Worm (Caenorhabditis elegans) whole organism, late embryonic: ENCODE measurements around the gene T05H10.1.
A peak's percentile ranks its signal among the peaks of the same experiment; 100 is the strongest.

Experiments used
- C08G9.2 ChIP-seq: sonication (generic microtip); optimal IDR thresholded peaks from 2 replicates; lab custom pipeline; 2016; ENCODE audit warnings: mild to moderate bottlenecking, missing genetic modification characterization, moderate library complexity, missing compliant biosample characterization
- K09A11.1 ChIP-seq: sonication (generic microtip); optimal IDR thresholded peaks from 2 replicates; lab custom pipeline; 2017; ENCODE audit warnings: antibody characterized with exemption, mild to moderate bottlenecking, missing genetic modification characterization, missing compliant biosample characterization; ENCODE audit not compliant: insufficient read depth
- Y22D7AL.16 ChIP-seq: sonication (generic microtip); optimal IDR thresholded peaks from 2 replicates; lab custom pipeline; 2016; ENCODE audit warnings: missing genetic modification characterization, missing compliant biosample characterization
- ceh-18 ChIP-seq: sonication (generic microtip); optimal IDR thresholded peaks from 2 replicates; lab custom pipeline; 2016; ENCODE audit warnings: missing genetic modification characterization, missing compliant biosample characterization
- ceh-19 ChIP-seq: fragments of 200-800 bp; sonication (Bioruptor generic); optimal IDR thresholded peaks from 2 replicates; lab custom pipeline; 2018; ENCODE audit warnings: mild to moderate bottlenecking, missing genetic modification characterization, missing compliant biosample characterization
- ceh-22 ChIP-seq: sonication (generic microtip); optimal IDR thresholded peaks from 2 replicates; lab custom pipeline; 2017; ENCODE audit warnings: missing biosample characterization, missing genetic modification characterization
- ceh-31 ChIP-seq: sonication (generic microtip); optimal IDR thresholded peaks from 2 replicates; lab custom pipeline; 2016; ENCODE audit warnings: missing genetic modification characterization, missing compliant biosample characterization
- ceh-34 ChIP-seq: sonication (generic microtip); optimal IDR thresholded peaks from 2 replicates; lab custom pipeline; 2016; ENCODE audit warnings: mild to moderate bottlenecking, missing genetic modification characterization, missing compliant biosample characterization
- ceh-48 ChIP-seq: sonication (generic microtip); optimal IDR thresholded peaks from 2 replicates; lab custom pipeline; 2016; ENCODE audit warnings: missing genetic modification characterization, inconsistent platforms, missing compliant biosample characterization
- ceh-6 ChIP-seq: fragments of 200-800 bp; sonication (Bioruptor generic); optimal IDR thresholded peaks from 2 replicates; lab custom pipeline; 2018; ENCODE audit warnings: mild to moderate bottlenecking, missing genetic modification characterization, missing compliant biosample characterization
- dmd-4 ChIP-seq: sonication (generic microtip); optimal IDR thresholded peaks from 2 replicates; lab custom pipeline; 2016; ENCODE audit warnings: borderline replicate concordance, missing genetic modification characterization, missing compliant biosample characterization
- dve-1 ChIP-seq: sonication (generic microtip); optimal IDR thresholded peaks from 2 replicates; lab custom pipeline; 2017; ENCODE audit warnings: antibody characterized with exemption, mild to moderate bottlenecking, missing genetic modification characterization, missing compliant biosample characterization
- elt-2 ChIP-seq: sonication (generic microtip); optimal IDR thresholded peaks from 2 replicates; lab custom pipeline; 2016; ENCODE audit warnings: missing genetic modification reagents, missing genetic modification characterization, missing compliant biosample characterization
- ets-4 ChIP-seq: sonication (generic microtip); optimal IDR thresholded peaks from 2 replicates; lab custom pipeline; 2016; ENCODE audit warnings: missing genetic modification characterization, missing compliant biosample characterization
- gmeb-2 ChIP-seq: sonication (generic microtip); optimal IDR thresholded peaks from 2 replicates; lab custom pipeline; 2016; ENCODE audit warnings: missing genetic modification characterization, inconsistent platforms, missing compliant biosample characterization
- hlh-30 ChIP-seq: sonication (generic microtip); optimal IDR thresholded peaks from 2 replicates; lab custom pipeline; 2017; ENCODE audit warnings: antibody characterized with exemption, missing genetic modification characterization, missing compliant biosample characterization; ENCODE audit not compliant: insufficient read depth
- hlh-8 ChIP-seq: sonication (generic microtip); optimal IDR thresholded peaks from 2 replicates; lab custom pipeline; 2016; ENCODE audit warnings: missing genotype, missing genetic modification characterization, missing compliant biosample characterization
- lim-6 ChIP-seq: sonication (generic microtip); optimal IDR thresholded peaks from 2 replicates; lab custom pipeline; 2016; ENCODE audit warnings: missing genetic modification characterization, missing compliant biosample characterization
- lin-11 ChIP-seq: fragments of 200-800 bp; sonication (Bioruptor generic); optimal IDR thresholded peaks from 2 replicates; lab custom pipeline; 2018; ENCODE audit warnings: mild to moderate bottlenecking, missing genetic modification characterization, missing compliant biosample characterization
- nfya-1 ChIP-seq: sonication (generic microtip); optimal IDR thresholded peaks from 2 replicates; lab custom pipeline; 2017; ENCODE audit warnings: missing genetic modification characterization, mild to moderate bottlenecking, missing compliant biosample characterization, antibody characterized with exemption, moderate library complexity
- nhr-232 ChIP-seq: sonication (generic microtip); optimal IDR thresholded peaks from 2 replicates; lab custom pipeline; 2016; ENCODE audit warnings: missing genetic modification characterization, missing compliant biosample characterization
- odd-2 ChIP-seq: sonication (generic microtip); optimal IDR thresholded peaks from 2 replicates; lab custom pipeline; 2017; ENCODE audit warnings: antibody characterized with exemption, mild to moderate bottlenecking, missing genetic modification characterization, missing compliant biosample characterization
- pha-4 ChIP-seq: fragments of 150-350 bp; optimal IDR thresholded peaks from 2 replicates; lab custom pipeline; 2018; ENCODE audit warnings: missing biosample characterization, missing genetic modification reagents, missing genetic modification characterization
- ref-2 ChIP-seq: sonication (generic microtip); optimal IDR thresholded peaks from 2 replicates; lab custom pipeline; 2016; ENCODE audit warnings: missing genetic modification characterization, missing compliant biosample characterization
- rnt-1 ChIP-seq: sonication (generic microtip); optimal IDR thresholded peaks from 2 replicates; lab custom pipeline; 2016; ENCODE audit warnings: missing genetic modification characterization, missing compliant biosample characterization
- sox-4 ChIP-seq: sonication (generic microtip); optimal IDR thresholded peaks from 2 replicates; lab custom pipeline; 2017; ENCODE audit warnings: mild to moderate bottlenecking, missing genetic modification characterization, inconsistent platforms, missing compliant biosample characterization
- syd-9 ChIP-seq: sonication (generic microtip); optimal IDR thresholded peaks from 2 replicates; lab custom pipeline; 2016; ENCODE audit warnings: mild to moderate bottlenecking, missing genetic modification characterization, moderate library complexity, missing compliant biosample characterization
- tbx-2 ChIP-seq: sonication (generic microtip); optimal IDR thresholded peaks from 2 replicates; lab custom pipeline; 2016; ENCODE audit warnings: missing genetic modification characterization, missing compliant biosample characterization
- tbx-7 ChIP-seq: sonication (generic microtip); optimal IDR thresholded peaks from 2 replicates; lab custom pipeline; 2016; ENCODE audit warnings: missing genotype, missing genetic modification characterization, missing compliant biosample characterization
- ttx-3 ChIP-seq: sonication (generic microtip); optimal IDR thresholded peaks from 2 replicates; lab custom pipeline; 2016; ENCODE audit warnings: missing genetic modification reagents, missing genetic modification characterization, missing compliant biosample characterization
- unc-42 ChIP-seq: sonication (generic microtip); optimal IDR thresholded peaks from 2 replicates; lab custom pipeline; 2016; ENCODE audit warnings: missing genotype, missing genetic modification characterization, missing compliant biosample characterization
- unc-55 ChIP-seq: sonication (generic microtip); optimal IDR thresholded peaks from 2 replicates; lab custom pipeline; 2017; ENCODE audit warnings: missing biosample characterization, missing genetic modification reagents, missing genetic modification characterization

The T05H10.1 gene

DNA sequence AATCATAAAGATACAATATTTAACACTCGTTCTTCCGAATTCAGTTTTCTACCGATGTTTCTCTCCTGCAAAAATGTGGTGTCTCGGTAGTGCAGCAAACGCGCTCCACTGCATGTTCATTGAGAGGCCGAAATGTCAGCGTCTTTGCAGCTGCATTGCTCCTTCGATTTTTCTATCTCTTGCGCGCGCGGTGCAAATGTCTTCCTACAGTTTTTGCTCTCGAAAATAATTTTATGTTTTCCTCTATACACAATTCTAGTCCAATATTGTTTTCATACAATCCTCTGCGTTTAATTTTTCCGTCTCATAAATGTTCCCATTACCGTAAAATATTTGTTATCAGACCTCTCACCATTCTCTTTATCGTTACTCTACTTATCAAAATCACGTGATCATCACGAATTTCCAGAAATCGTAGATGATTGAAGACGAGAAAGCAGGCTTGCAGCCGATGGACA is 20.0 kb downstream of the T05H10.1 start, which contains the start of gene ufd-2 (continued):
- TF ChIP-seq ref-2 (tag; lab: Kevin White, UChicago) (peak; percentile 82), tbx-7 (tag; lab: Kevin White, UChicago) (peak; percentile 51)
- TF ChIP-seq, all 69 proteins: peak for 27

DNA sequence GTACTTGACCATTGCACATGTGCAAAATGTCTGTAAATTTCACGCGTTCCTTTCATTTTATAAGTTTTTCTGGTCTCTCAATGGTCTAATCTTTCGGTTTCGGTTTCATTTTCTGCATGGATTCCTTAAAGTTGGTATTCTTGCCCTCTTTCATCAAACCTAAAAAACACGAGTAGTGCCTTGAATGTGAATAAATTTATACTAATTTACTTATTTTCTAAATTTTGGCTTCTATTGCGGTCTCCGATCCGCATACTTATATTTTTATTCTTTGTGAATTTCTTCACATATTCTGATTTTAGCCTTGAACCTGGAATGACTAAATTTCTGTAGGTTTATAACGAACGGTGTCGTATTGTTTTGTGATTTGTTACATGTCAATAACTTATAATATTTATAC is 23.6 kb downstream of the T05H10.1 start, which contains the start of gene pdha-1:
TSS of gene pdha-1 (plus strand) at position 301 of the 400 bp plus-strand sequence.
- TF ChIP-seq nhr-232 (tag; lab: Kevin White, UChicago): no peak
- TF ChIP-seq C08G9.2: no peak
- TF ChIP-seq rnt-1: no peak
- TF ChIP-seq pha-4: no peak
- TF ChIP-seq elt-2 (tag; lab: Kevin White, UChicago): no peak
- no peak for TF ChIP-seq sox-4 (tag; lab: Kevin White, UChicago)
- no peak for TF ChIP-seq dve-1
- TF ChIP-seq odd-2 (tag; lab: Kevin White, UChicago): no peak
- no peak for TF ChIP-seq ref-2 (tag; lab: Kevin White, UChicago)
- TF ChIP-seq gmeb-2 (tag; lab: Kevin White, UChicago): no peak
- TF ChIP-seq ceh-48 (tag; lab: Kevin White, UChicago): no peak
- no peak for TF ChIP-seq unc-42 (tag; lab: Kevin White, UChicago)

DNA sequence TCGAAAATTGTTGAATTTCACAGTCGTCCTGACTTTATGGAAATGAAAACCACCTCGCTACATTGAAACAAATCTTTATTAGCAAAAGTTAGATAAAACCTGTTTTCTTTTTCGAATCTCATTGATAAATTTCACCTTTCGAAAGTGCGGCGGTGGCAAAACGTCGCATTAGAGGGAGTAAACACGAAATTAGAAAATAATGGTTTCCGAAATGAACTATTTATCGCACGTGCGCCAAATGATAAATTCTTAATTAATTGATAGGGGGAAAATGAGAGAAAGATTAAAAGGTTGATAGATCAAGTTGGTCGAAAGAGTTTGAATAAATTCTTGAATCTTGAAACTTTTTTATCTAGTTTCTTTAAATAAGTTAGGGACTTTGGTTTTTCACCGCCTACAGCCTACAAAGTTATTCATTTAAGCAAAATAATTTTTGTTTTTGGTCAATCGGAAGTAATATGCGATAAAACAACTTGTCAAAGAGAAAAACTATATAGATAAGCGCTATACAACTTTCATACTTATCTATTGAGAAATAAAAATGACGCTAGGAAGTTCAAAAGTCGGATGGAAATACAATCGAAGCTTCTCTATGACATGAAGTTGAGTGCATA is 28.7 kb downstream of the T05H10.1 start:
- TF ChIP-seq lim-6 (no peak), nhr-232 (tag; lab: Kevin White, UChicago) (no peak), ttx-3 (tag; lab: Kevin White, UChicago) (no peak), K09A11.1 (tag; lab: Kevin White, UChicago) (no peak), ceh-31 (tag; lab: Kevin White, UChicago) (no peak), Y22D7AL.16 (tag; lab: Kevin White, UChicago) (no peak), dmd-4 (tag; lab: Kevin White, UChicago) (no peak), elt-2 (tag; lab: Kevin White, UChicago) (peak; percentile 29)

DNA sequence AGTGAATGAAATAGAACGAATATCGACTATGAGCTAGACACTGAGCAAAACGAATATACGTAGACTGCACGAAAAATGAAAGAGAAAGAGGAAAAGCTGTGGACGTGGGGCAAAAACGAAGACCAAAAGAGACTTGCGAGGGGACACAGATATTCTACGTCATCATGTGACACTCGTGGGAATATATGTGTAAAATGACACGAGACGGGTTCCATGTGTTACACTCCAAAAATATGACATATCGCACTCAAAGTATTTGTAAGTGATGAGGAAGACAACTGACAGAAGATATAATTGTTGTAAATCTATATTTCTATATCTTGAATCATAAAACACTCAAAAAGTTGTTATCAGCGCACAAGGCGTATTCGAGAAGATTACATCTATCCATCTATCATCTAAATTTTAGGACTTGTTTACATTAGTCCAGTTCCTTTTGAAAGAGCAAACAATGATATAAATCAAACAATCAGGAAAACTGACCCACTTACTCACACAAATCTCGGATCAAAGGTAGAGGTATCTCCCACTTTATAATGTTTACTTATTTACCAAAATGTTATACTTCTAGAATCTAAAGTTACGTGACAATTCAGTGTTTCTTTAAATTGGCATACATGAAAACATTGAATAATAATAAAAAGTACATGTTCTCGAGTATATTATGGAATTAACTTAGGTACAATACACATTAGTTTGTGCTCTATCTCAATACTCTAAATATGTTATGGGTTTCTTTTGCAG is 29.6 kb downstream of the T05H10.1 start:
- TF ChIP-seq sox-4 (tag; lab: Kevin White, UChicago) (no peak), ceh-19 (GFP tag; lab: Kevin White, UChicago) (peak; percentile 40), hlh-30 (peak; percentile 85), syd-9 (tag; lab: Kevin White, UChicago) (no peak), ceh-6 (no peak), ceh-22 (tag; lab: Kevin White, UChicago) (no peak), unc-55 (GFP tag; lab: Kevin White, UChicago) (peak; percentile 86), ttx-3 (tag; lab: Kevin White, UChicago) (no peak), lin-11 (tag; lab: Kevin White, UChicago) (no peak), nfya-1 (tag; lab: Kevin White, UChicago) (peak; percentile 1), ceh-34 (peak; percentile 84), ceh-18 (tag; lab: Kevin White, UChicago) (peak; percentile 17), hlh-8 (tag; lab: Kevin White, UChicago) (no peak), unc-42 (tag; lab: Kevin White, UChicago) (peak; percentile 33), tbx-2 (no peak), dmd-4 (tag; lab: Kevin White, UChicago) (no peak), ets-4 (tag; lab: Kevin White, UChicago) (no peak), ceh-48 (tag; lab: Kevin White, UChicago) (peak; percentile 42)
